Fruit fly (Drosophila melanogaster) whole organism, adult: ENCODE results near the gene Prx4.

Source experiments
- CG12768 ChIP-seq: fragments of 200-800 bp; sonication (Bioruptor generic); optimal IDR thresholded peaks from 2 replicates; lab custom pipeline; 2017; ENCODE audit warnings: missing biosample characterization, missing genetic modification characterization, mild to moderate bottlenecking, moderate library complexity, missing genetic modification reagents
- CG5204 ChIP-seq: fragments of 200-800 bp; sonication (Bioruptor generic); optimal IDR thresholded peaks from 2 replicates; lab custom pipeline; 2016; ENCODE audit warnings: missing biosample characterization, missing genetic modification characterization
- CG7045 ChIP-seq: fragments of 200-800 bp; sonication (Bioruptor generic); optimal IDR thresholded peaks from 2 replicates; lab custom pipeline; 2017; ENCODE audit warnings: missing biosample characterization, mild to moderate bottlenecking, missing genetic modification characterization
- Clk ChIP-seq: fragments of 200-800 bp; sonication (Bioruptor generic); optimal IDR thresholded peaks from 2 replicates; lab custom pipeline; 2017; ENCODE audit warnings: missing biosample characterization, missing genetic modification characterization
- cic ChIP-seq: fragments of 200-800 bp; sonication (Bioruptor generic); optimal IDR thresholded peaks from 2 replicates; lab custom pipeline; 2017; ENCODE audit warnings: missing biosample characterization, mild to moderate bottlenecking, missing genetic modification characterization, moderate library complexity

- TF ChIP-seq cic (GFP tag; lab: Kevin White, UChicago) (peak; percentile 92), CG7045 (peak; percentile 97), CG12768 (GFP tag; lab: Kevin White, UChicago) (peak; percentile 98), Clk (peak; percentile 96), CG5204 (GFP tag; lab: Kevin White, UChicago) (peak; percentile 97)
These were observed 39.1 kb downstream of the Prx4 start for dm6 chr3L:3081146-3081872.
